Worm (Caenorhabditis elegans) whole organism, L4/young adult: ENCODE data around the gene W02A2.9.

Experiments
- W03F9.2 ChIP-seq: fragments of 150-350 bp; optimal IDR thresholded peaks from 2 replicates; lab custom pipeline; 2014; ENCODE audit warnings: missing biosample characterization, missing genetic modification characterization
- dao-5 ChIP-seq: sonication (generic microtip); optimal IDR thresholded peaks from 2 replicates; lab custom pipeline; 2016; ENCODE audit warnings: missing genotype, missing genetic modification characterization, moderate library complexity, missing compliant biosample characterization
- him-1 ChIP-seq: sonication (generic microtip); optimal IDR thresholded peaks from 2 replicates; lab custom pipeline; 2016; ENCODE audit warnings: missing genotype, missing genetic modification reagents, missing genetic modification characterization, missing compliant biosample characterization

- TF ChIP-seq dao-5 (tag; lab: Kevin White, UChicago) (no peak), W03F9.2 (tag; lab: Kevin White, UChicago) (no peak), him-1 (tag; lab: Kevin White, UChicago) (no peak)
Observed at ce11 chrIV:13328059-13328458, 19.4 kb upstream of the W02A2.9 start, which contains the start of gene far-6.
